Fruit fly (Drosophila melanogaster) whole organism, wandering third instar larva: ENCODE measurements around the gene CG31808.

Experiments used
- Hr78 ChIP-seq: fragments of >200 bp; optimal IDR thresholded peaks from 2 replicates; lab custom pipeline; 2017; ENCODE audit warnings: missing biosample characterization, missing genetic modification characterization
- Myc ChIP-seq: fragments of >200 bp; optimal IDR thresholded peaks from 2 replicates; lab custom pipeline; 2017
- N ChIP-seq: fragments of >200 bp; optimal IDR thresholded peaks from 2 replicates; lab custom pipeline; 2018; ENCODE audit warnings: missing biosample characterization, missing external identifiers, missing genetic modification characterization
- OdsH ChIP-seq: fragments of 200-800 bp; sonication (Bioruptor generic); optimal IDR thresholded peaks from 2 replicates; lab custom pipeline; 2016; ENCODE audit warnings: missing biosample characterization, mild to moderate bottlenecking, missing genetic modification characterization
- br ChIP-seq: fragments of 200-800 bp; sonication (Bioruptor generic); optimal IDR thresholded peaks from 2 replicates; lab custom pipeline; 2016; ENCODE audit warnings: missing biosample characterization, missing genetic modification characterization
- dsf ChIP-seq: sonication (Bioruptor generic); optimal IDR thresholded peaks from 2 replicates; lab custom pipeline; 2016; ENCODE audit warnings: missing biosample characterization, missing genetic modification characterization, borderline replicate concordance
- jim ChIP-seq: fragments of 175-275, 200-325 bp; sonication (Bioruptor generic); optimal IDR thresholded peaks from 2 replicates; lab custom pipeline; 2016; ENCODE audit warnings: missing biosample characterization, mild to moderate bottlenecking, missing genetic modification characterization
- pan ChIP-seq: fragments of >200 bp; optimal IDR thresholded peaks from 2 replicates; lab custom pipeline; 2017
- psq ChIP-seq: fragments of 200-800 bp; sonication (Bioruptor generic); optimal IDR thresholded peaks from 3 replicates; lab custom pipeline; 2017; ENCODE audit warnings: missing biosample characterization, mild to moderate bottlenecking, missing genetic modification characterization, moderate library complexity
- sage ChIP-seq: fragments of 200-800 bp; sonication (Bioruptor generic); optimal IDR thresholded peaks from 2 replicates; lab custom pipeline; 2016; ENCODE audit warnings: missing biosample characterization, mild to moderate bottlenecking, missing genetic modification characterization

DNA sequence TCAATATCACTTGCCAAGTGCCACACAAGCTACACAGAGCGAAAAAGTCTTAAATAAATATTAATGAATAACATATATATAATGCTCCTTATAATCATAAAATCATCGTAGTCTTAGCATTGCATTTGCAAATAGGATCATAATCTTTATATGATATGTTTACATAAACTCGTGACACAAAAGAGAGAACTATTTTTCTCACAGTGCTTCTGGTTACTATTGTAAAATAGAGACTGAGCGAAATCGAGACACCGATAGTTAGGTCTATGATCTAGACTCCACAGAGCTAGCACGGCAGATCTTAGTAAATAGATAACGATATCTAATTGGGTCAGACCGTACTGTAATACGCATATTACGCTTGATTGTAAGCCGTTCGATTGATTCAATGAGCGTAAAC lies 6.3 kb downstream of the CG31808 start:
- TF ChIP-seq psq (no peak), Hr78 (GFP tag; lab: Kevin White, UChicago) (no peak), dsf (GFP tag; lab: Kevin White, UChicago) (no peak), N (GFP tag; lab: Kevin White, UChicago) (no peak), Myc (lab: Kevin White, UChicago) (no peak), br (GFP tag; lab: Kevin White, UChicago) (no peak), pan (lab: Kevin White, UChicago) (no peak), jim (GFP tag; lab: Kevin White, UChicago) (no peak), sage (GFP tag; lab: Kevin White, UChicago) (no peak), OdsH (GFP tag; lab: Kevin White, UChicago) (no peak)
